Fruit fly (Drosophila melanogaster) whole organism, embryonic: ENCODE measurements around the gene Helz.

ENCODE experiments used
- Abd-B ChIP-seq: fragments of 200-800 bp; sonication (Bioruptor generic); optimal IDR thresholded peaks from 2 replicates; lab custom pipeline; 2018; ENCODE audit warnings: missing biosample characterization, mild to moderate bottlenecking, missing genetic modification characterization, moderate library complexity
- Ada2b ChIP-seq: fragments of 200-800 bp; sonication (Bioruptor generic); IDR thresholded peaks from 2 replicates; pipeline ENCODE4 v1.3.6; 2022; ENCODE audit warnings: missing biosample characterization, missing genetic modification characterization
- Aef1 ChIP-seq: fragments of 200-800 bp; sonication (Bioruptor generic); IDR thresholded peaks from 3 replicates; pipeline ENCODE4 v1.3.6; 2022; ENCODE audit warnings: missing biosample characterization, missing genetic modification characterization
- Atf6 ChIP-seq: fragments of 200-800 bp; sonication (Bioruptor generic); IDR thresholded peaks from 2 replicates; pipeline ENCODE4 v1.3.6; 2022; ENCODE audit warnings: missing biosample characterization, missing genetic modification characterization
- Awh ChIP-seq: fragments of 200-800 bp; sonication (Bioruptor generic); IDR thresholded peaks from 2 replicates; pipeline ENCODE4, ENCODE4 v1.3.6; 2022; ENCODE audit warnings: missing biosample characterization, missing genetic modification characterization
- BEAF-32 ChIP-seq: fragments of 200-800 bp; sonication (Bioruptor generic); optimal IDR thresholded peaks from 3 replicates; lab custom pipeline; 2017; ENCODE audit warnings: missing biosample characterization, missing genetic modification characterization, mild to moderate bottlenecking, moderate library complexity, missing genetic modification reagents
- CG10462 ChIP-seq: fragments of 200-800 bp; sonication (Bioruptor generic); optimal IDR thresholded peaks from 2 replicates; lab custom pipeline; 2016; ENCODE audit warnings: missing biosample characterization, missing genetic modification characterization
- CG11504 ChIP-seq: fragments of 200-800 bp; sonication (Bioruptor generic); optimal IDR thresholded peaks from 3 replicates; lab custom pipeline; 2019; ENCODE audit warnings: missing biosample characterization, mild to moderate bottlenecking, missing genetic modification characterization, moderate library complexity
- CG12104 ChIP-seq: fragments of 200-800 bp; sonication (Bioruptor generic); optimal IDR thresholded peaks from 3 replicates; lab custom pipeline; 2016; ENCODE audit warnings: missing biosample characterization, missing genetic modification characterization
- CG12769 ChIP-seq: fragments of 200-800 bp; sonication (Bioruptor generic); optimal IDR thresholded peaks from 2 replicates; lab custom pipeline; 2019; ENCODE audit warnings: missing biosample characterization, mild to moderate bottlenecking, missing genetic modification characterization, moderate library complexity
- CG14710 ChIP-seq: fragments of 200-800 bp; sonication (Bioruptor generic); optimal IDR thresholded peaks from 3 replicates; lab custom pipeline; 2019; ENCODE audit warnings: missing biosample characterization, mild to moderate bottlenecking, missing genetic modification characterization, moderate library complexity
- CG16813 ChIP-seq: fragments of 200-800 bp; sonication (Bioruptor generic); IDR thresholded peaks from 3 replicates; pipeline ENCODE4 v1.3.6; 2022; ENCODE audit warnings: missing biosample characterization, missing genetic modification characterization; ENCODE audit not compliant: partially characterized antibody
- CG2199 ChIP-seq: fragments of 200-800 bp; sonication (Bioruptor generic); IDR thresholded peaks from 3 replicates; pipeline ENCODE4 v1.3.6; 2022; ENCODE audit warnings: missing biosample characterization, missing genetic modification characterization
- CG2678 ChIP-seq: fragments of 200-800 bp; sonication (Bioruptor generic); optimal IDR thresholded peaks from 3 replicates; lab custom pipeline; 2019; ENCODE audit warnings: missing biosample characterization, mild to moderate bottlenecking, missing genetic modification characterization, moderate library complexity
- CG30020 ChIP-seq: fragments of 200-800 bp; optimal IDR thresholded peaks from 2 replicates; lab custom pipeline; 2019; ENCODE audit warnings: missing biosample characterization, mild to moderate bottlenecking, missing genetic modification characterization, moderate library complexity
- CG33557 ChIP-seq: fragments of 200-800 bp; sonication (Bioruptor generic); optimal IDR thresholded peaks from 2 replicates; lab custom pipeline; 2019; ENCODE audit warnings: missing biosample characterization, mild to moderate bottlenecking, missing genetic modification characterization, moderate library complexity
- CG4360 ChIP-seq: fragments of 200-800 bp; sonication (Bioruptor generic); IDR thresholded peaks from 2 replicates; pipeline ENCODE4 v1.3.6; 2022; ENCODE audit warnings: missing biosample characterization, missing genetic modification characterization
- CG5245 ChIP-seq: fragments of 200-800 bp; sonication (Bioruptor generic); optimal IDR thresholded peaks from 3 replicates; lab custom pipeline; 2016; ENCODE audit warnings: missing biosample characterization, missing genetic modification characterization
- CG6254 ChIP-seq: fragments of 200-800 bp; sonication (Bioruptor generic); optimal IDR thresholded peaks from 3 replicates; lab custom pipeline; 2017; ENCODE audit warnings: mild to moderate bottlenecking, missing biosample characterization, missing genetic modification reagents, missing genetic modification characterization
- CG6683 ChIP-seq: fragments of 200-800 bp; sonication (Bioruptor generic); optimal IDR thresholded peaks from 2 replicates; lab custom pipeline; 2017; ENCODE audit warnings: missing biosample characterization, mild to moderate bottlenecking, missing genetic modification characterization, missing genetic modification reagents
- CG6765 ChIP-seq: fragments of 200-800 bp; sonication (Bioruptor generic); optimal IDR thresholded peaks from 3 replicates; lab custom pipeline; 2017; ENCODE audit warnings: missing biosample characterization, mild to moderate bottlenecking, missing genetic modification characterization
- CG7357 ChIP-seq: fragments of 200-800 bp; sonication (Bioruptor generic); IDR thresholded peaks from 3 replicates; pipeline ENCODE4 v1.3.6; 2022; ENCODE audit warnings: missing biosample characterization, missing genetic modification characterization
- CG8388 ChIP-seq: fragments of 200-800 bp; sonication (Bioruptor generic); optimal IDR thresholded peaks from 2 replicates; lab custom pipeline; 2019; ENCODE audit warnings: missing biosample characterization, mild to moderate bottlenecking, missing genetic modification characterization, moderate library complexity
- CG8478 ChIP-seq: fragments of >200 bp; optimal IDR thresholded peaks from 2 replicates; lab custom pipeline; 2018
- Camta ChIP-seq: fragments of 200-800 bp; sonication (Bioruptor generic); optimal IDR thresholded peaks from 2 replicates; lab custom pipeline; 2016; ENCODE audit warnings: missing biosample characterization, missing genetic modification characterization
- D ChIP-seq, 2 experiments: fragments of 200-800 bp in 1 of 2; fragments of >200 bp in 1 of 2; sonication (Bioruptor generic) in 1 of 2; optimal IDR thresholded peaks; 2 replicates in 1 of 2; 3 replicates in 1 of 2; lab custom pipeline; 2017; ENCODE audit warnings: mild to moderate bottlenecking in 1 of 2, missing biosample characterization in 1 of 2, missing genetic modification characterization in 1 of 2, missing genetic modification reagents in 1 of 2
- Hmx ChIP-seq: fragments of 200-800 bp; sonication (Bioruptor generic); optimal IDR thresholded peaks from 2 replicates; lab custom pipeline; 2016; ENCODE audit warnings: missing biosample characterization, missing genetic modification characterization
- Mes4 ChIP-seq: fragments of 200-800 bp; sonication (Bioruptor generic); optimal IDR thresholded peaks from 2 replicates; lab custom pipeline; 2016; ENCODE audit warnings: missing biosample characterization, missing genetic modification characterization
- Oaz ChIP-seq: fragments of 200-800 bp; sonication (Bioruptor generic); IDR thresholded peaks from 2 replicates; pipeline ENCODE4 v1.3.6; 2022; ENCODE audit warnings: missing biosample characterization, missing genetic modification characterization
- Optix ChIP-seq: fragments of 200-800 bp; sonication (Bioruptor generic); IDR thresholded peaks from 3 replicates; pipeline ENCODE4 v1.3.6; 2022; ENCODE audit warnings: missing biosample characterization, missing genetic modification characterization
- Sox102F ChIP-seq: fragments of 200-800 bp; sonication (Bioruptor generic); optimal IDR thresholded peaks from 2 replicates; lab custom pipeline; 2018; ENCODE audit warnings: missing biosample characterization, mild to moderate bottlenecking, missing genetic modification characterization, moderate library complexity
- abd-A ChIP-seq: fragments of 200-800 bp; sonication (Bioruptor generic); optimal IDR thresholded peaks from 3 replicates; lab custom pipeline; 2019; ENCODE audit warnings: missing biosample characterization, mild to moderate bottlenecking, missing genetic modification characterization, moderate library complexity
- ap ChIP-seq: fragments of 200-800 bp; sonication (Bioruptor generic); IDR thresholded peaks from 2 replicates; pipeline ENCODE4 v1.3.6; 2022; ENCODE audit warnings: missing biosample characterization, missing genetic modification characterization
- bsh ChIP-seq, 2 experiments: fragments of 200-800 bp; sonication (Bioruptor generic); optimal IDR thresholded peaks; 2 replicates each; lab custom pipeline; 2017 to 2018; ENCODE audit warnings: mild to moderate bottlenecking in 2 of 2, missing biosample characterization in 2 of 2, missing genetic modification characterization in 2 of 2, moderate library complexity in 1 of 2
- cad ChIP-seq: fragments of >200 bp; optimal IDR thresholded peaks from 2 replicates; lab custom pipeline; 2017; ENCODE audit warnings: missing biosample characterization, missing genetic modification characterization
- chm ChIP-seq: fragments of 200-800 bp; sonication (Bioruptor generic); IDR thresholded peaks from 2 replicates; pipeline ENCODE4 v1.3.6; 2022; ENCODE audit warnings: missing biosample characterization, missing genetic modification characterization
- chn ChIP-seq: fragments of 200-800 bp; sonication (Bioruptor generic); optimal IDR thresholded peaks from 2 replicates; lab custom pipeline; 2016; ENCODE audit warnings: missing biosample characterization, missing genetic modification characterization
- dati ChIP-seq: fragments of 200-800 bp; sonication (Bioruptor generic); IDR thresholded peaks from 2 replicates; pipeline ENCODE4 v1.3.6; 2022; ENCODE audit warnings: missing biosample characterization, missing genetic modification characterization
- ewg ChIP-seq: fragments of 200-800 bp; sonication (Bioruptor generic); optimal IDR thresholded peaks from 3 replicates; lab custom pipeline; 2017; ENCODE audit warnings: mild to moderate bottlenecking, missing biosample characterization, missing genetic modification reagents, missing genetic modification characterization
- eyg ChIP-seq: fragments of 200-800 bp; sonication (Bioruptor generic); optimal IDR thresholded peaks from 3 replicates; lab custom pipeline; 2016; ENCODE audit warnings: missing biosample characterization, missing genetic modification characterization
- fd3F ChIP-seq: fragments of 200-800 bp; sonication (Bioruptor generic); optimal IDR thresholded peaks from 2 replicates; lab custom pipeline; 2018; ENCODE audit warnings: missing biosample characterization, mild to moderate bottlenecking, missing genetic modification characterization, moderate library complexity
- fu2 ChIP-seq: fragments of 200-800 bp; sonication (Bioruptor generic); optimal IDR thresholded peaks from 2 replicates; lab custom pipeline; 2016; ENCODE audit warnings: missing biosample characterization, missing genetic modification characterization
- ham ChIP-seq: fragments of 200-800 bp; sonication (Bioruptor generic); IDR thresholded peaks from 2 replicates; pipeline ENCODE4 v1.3.6; 2022; ENCODE audit warnings: missing biosample characterization, missing genetic modification characterization
- mirr ChIP-seq: fragments of 200-800 bp; sonication (Bioruptor generic); optimal IDR thresholded peaks from 3 replicates; lab custom pipeline; 2018; ENCODE audit warnings: missing biosample characterization, mild to moderate bottlenecking, missing genetic modification characterization
- odd ChIP-seq: fragments of 200-800 bp; sonication (Bioruptor generic); optimal IDR thresholded peaks from 2 replicates; lab custom pipeline; 2017; ENCODE audit warnings: missing biosample characterization, mild to moderate bottlenecking, missing genetic modification characterization
- p53 ChIP-seq: fragments of 200-800 bp; sonication (Bioruptor generic); optimal IDR thresholded peaks from 2 replicates; lab custom pipeline; 2016; ENCODE audit warnings: missing biosample characterization, missing genetic modification characterization
- pb ChIP-seq: fragments of 200-800 bp; sonication (Bioruptor generic); optimal IDR thresholded peaks from 3 replicates; lab custom pipeline; 2016; ENCODE audit warnings: missing biosample characterization, missing genetic modification characterization
- pzg ChIP-seq: fragments of 200-800 bp; sonication (Bioruptor generic); optimal IDR thresholded peaks from 3 replicates; lab custom pipeline; 2018; ENCODE audit warnings: missing biosample characterization, mild to moderate bottlenecking, missing genetic modification characterization, moderate library complexity
- seq ChIP-seq: fragments of 200-800 bp; sonication (Bioruptor generic); IDR thresholded peaks from 2 replicates; pipeline ENCODE4 v1.3.6; 2022; ENCODE audit warnings: missing biosample characterization, missing genetic modification characterization

The Helz gene

DNA sequence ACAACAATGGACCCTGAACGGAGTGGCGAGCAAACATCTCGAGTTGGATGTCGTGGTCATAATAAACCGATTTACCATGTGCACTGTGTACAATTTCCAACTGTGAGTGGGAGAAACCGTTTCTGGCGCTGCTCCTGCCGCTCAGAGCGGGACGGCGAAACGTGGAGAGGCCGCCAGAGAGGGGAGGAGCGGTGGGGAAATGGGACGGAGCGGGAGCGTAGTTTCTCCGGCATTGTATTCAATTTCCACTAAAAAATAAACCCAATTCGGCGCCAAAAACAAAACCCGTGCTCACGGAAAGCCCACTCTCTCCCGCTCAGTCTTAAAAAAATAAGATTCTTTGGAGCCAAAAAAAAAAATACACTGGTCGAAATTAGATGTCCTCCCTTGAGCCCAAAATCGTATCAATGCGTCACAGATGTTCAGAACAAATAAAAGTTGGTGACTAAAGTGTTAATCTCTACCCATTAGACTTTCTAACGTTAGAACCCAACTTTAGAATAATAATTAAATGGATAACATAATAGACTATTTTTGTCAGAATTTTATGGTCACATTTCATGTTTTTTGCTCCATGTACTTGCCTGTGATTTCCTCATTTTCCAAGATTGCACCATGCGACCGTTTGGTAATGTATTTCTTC, 29.6 kb upstream of the Helz start (continued):
- 0 out of 3 replicates have a peak, but pooled peaks have one; percentile 34 for TF ChIP-seq CG2199 (GFP tag; lab: Robert Waterston, UW)
- peak; percentile 61 for TF ChIP-seq fd3F (GFP tag; lab: Kevin White, UChicago)
- peak; percentile 21 for TF ChIP-seq Hmx (GFP tag; lab: Kevin White, UChicago)
- peak; percentile 61; the same call in 1 of the 2 replicates for TF ChIP-seq ap (GFP tag; lab: Robert Waterston, UW)
- 0 out of 3 replicates have a peak, but pooled peaks have one; percentile 34 for TF ChIP-seq Aef1 (GFP tag; lab: Robert Waterston, UW)
- TF ChIP-seq odd (GFP tag; lab: Kevin White, UChicago) = peak; percentile 48
- TF ChIP-seq mirr (GFP tag; lab: Kevin White, UChicago) = no peak
- TF ChIP-seq CG8388 (GFP tag; lab: Kevin White, UChicago) = peak; percentile 72
- no peak; the same call in 2 of the 3 replicates for TF ChIP-seq CG7357
- peak; percentile 78 for TF ChIP-seq CG11504 (tag; lab: Kevin White, UChicago)
- no peak for TF ChIP-seq D (optimal IDR thresholded peaks at IDR 0.05; lab: Kevin White, UChicago)
- no peak for TF ChIP-seq D (GFP tag; optimal IDR thresholded peaks at IDR 0.05; lab: Kevin White, UChicago)
- TF ChIP-seq bsh (GFP tag; optimal IDR thresholded peaks at IDR 0.05; lab: Kevin White, UChicago) = peak in 1 of 2 experiments; percentile 83
- TF ChIP-seq Mes4 (GFP tag; lab: Kevin White, UChicago) = peak; percentile 41
- no peak for TF ChIP-seq CG16813 (GFP tag; lab: Robert Waterston, UW)
- TF ChIP-seq CG12104 (GFP tag; lab: Kevin White, UChicago) = peak; percentile 75
- no peak for TF ChIP-seq eyg (GFP tag; lab: Kevin White, UChicago)
- peak; percentile 91 for TF ChIP-seq CG12769 (tag; lab: Kevin White, UChicago)
- peak; percentile 46 for TF ChIP-seq CG10462
- TF ChIP-seq CG30020 (tag; lab: Kevin White, UChicago) = no peak
- TF ChIP-seq pb (GFP tag; lab: Kevin White, UChicago) = no peak
- no peak for TF ChIP-seq pzg (GFP tag; lab: Kevin White, UChicago)
- TF ChIP-seq seq (GFP tag; lab: Robert Waterston, UW) = no peak
- TF ChIP-seq CG8478 (lab: Kevin White, UChicago) = no peak
- TF ChIP-seq CG6765 (GFP tag; lab: Kevin White, UChicago) = peak; percentile 62
- TF ChIP-seq Abd-B (GFP tag; lab: Kevin White, UChicago) = no peak
- no peak for TF ChIP-seq cad (GFP tag; lab: Kevin White, UChicago)
- peak; percentile 42 for TF ChIP-seq CG6683 (GFP tag; lab: Kevin White, UChicago)
- no peak for TF ChIP-seq dati (GFP tag; lab: Robert Waterston, UW)
- peak; percentile 81 for TF ChIP-seq Atf6 (GFP tag; lab: Robert Waterston, UW)
- TF ChIP-seq CG33557 (GFP tag; lab: Kevin White, UChicago) = no peak
- TF ChIP-seq Awh = peak; percentile 47; the same call in 1 of the 2 replicates
- TF ChIP-seq CG6254 (GFP tag; lab: Kevin White, UChicago) = peak; percentile 56
- TF ChIP-seq chm (GFP tag; lab: Robert Waterston, UW) = peak; percentile 6; the same call in 1 of the 2 replicates
- TF ChIP-seq Camta (GFP tag; lab: Kevin White, UChicago) = peak; percentile 50
- TF ChIP-seq CG14710 (tag; lab: Kevin White, UChicago) = peak; percentile 47
- no peak for TF ChIP-seq ham (GFP tag; lab: Robert Waterston, UW)
- no peak for TF ChIP-seq fu2 (GFP tag; lab: Kevin White, UChicago)
- peak; percentile 81 for TF ChIP-seq Sox102F (GFP tag; lab: Kevin White, UChicago)
- TF ChIP-seq CG2678 (tag; lab: Kevin White, UChicago) = peak; percentile 78
- TF ChIP-seq CG5245 (GFP tag; lab: Kevin White, UChicago) = peak; percentile 51
- peak; percentile 64 for TF ChIP-seq chn (GFP tag; lab: Kevin White, UChicago)
- TF ChIP-seq BEAF-32 (GFP tag; lab: Kevin White, UChicago) = no peak
- TF ChIP-seq Optix = peak; percentile 52; the same call in 2 of the 3 replicates
- TF ChIP-seq Oaz (GFP tag; lab: Robert Waterston, UW) = 0 out of 2 replicates have a peak, but pooled peaks have one; percentile 19
- TF ChIP-seq p53 (GFP tag; lab: Kevin White, UChicago) = no peak
- TF ChIP-seq ewg (GFP tag; lab: Kevin White, UChicago) = peak; percentile 29
- TF ChIP-seq Ada2b (GFP tag; lab: Robert Waterston, UW) = peak; percentile 40; the same call in 1 of the 2 replicates
- no peak for TF ChIP-seq abd-A
- no peak for TF ChIP-seq CG4360 (GFP tag; lab: Robert Waterston, UW)
